Fruit fly (Drosophila melanogaster): Measurements from ENCODE around the gene Gk1.

dm6 chr3L:199050-199745 is 6.4 kb downstream of the Gk1 start:
- TF ChIP-seq Myc (optimal IDR thresholded peaks at IDR 0.05) (no peak), h (optimal IDR thresholded peaks at IDR 0.05) (no peak), insv (optimal IDR thresholded peaks at IDR 0.05) (no peak), ttk (optimal IDR thresholded peaks at IDR 0.05) (no peak)

Measured in Kc167 (cell line).